Fruit fly (Drosophila melanogaster) whole organism, prepupa: ENCODE results near the gene CG6420.

Experiments
- CG34406 ChIP-seq: fragments of 200-800 bp; sonication (Bioruptor generic); optimal IDR thresholded peaks from 3 replicates; lab custom pipeline; 2016; ENCODE audit warnings: missing biosample characterization, missing genetic modification characterization
- CG6792 ChIP-seq: fragments of 200-800 bp; sonication (Bioruptor generic); optimal IDR thresholded peaks from 3 replicates; lab custom pipeline; 2016; ENCODE audit warnings: missing biosample characterization, missing genetic modification characterization
- Eip78C ChIP-seq: fragments of 200-800 bp; sonication (Bioruptor generic); peaks from one replicate; lab custom pipeline; 2016; ENCODE audit warnings: missing biosample characterization, missing genetic modification characterization
- Sox102F ChIP-seq: fragments of 200-800 bp; sonication (Bioruptor generic); optimal IDR thresholded peaks from 2 replicates; lab custom pipeline; 2016; ENCODE audit warnings: missing biosample characterization, mild to moderate bottlenecking, missing genetic modification characterization
- cyc ChIP-seq: fragments of 200-800 bp; sonication (Bioruptor generic); optimal IDR thresholded peaks from 3 replicates; lab custom pipeline; 2016; ENCODE audit warnings: missing biosample characterization, missing genetic modification characterization
- fd85E ChIP-seq: fragments of 200-800 bp; sonication (Bioruptor generic); optimal IDR thresholded peaks from 3 replicates; lab custom pipeline; 2016; ENCODE audit warnings: missing biosample characterization, missing genetic modification characterization
- fkh ChIP-seq: fragments of 200-800 bp; sonication (Bioruptor generic); optimal IDR thresholded peaks from 3 replicates; lab custom pipeline; 2017; ENCODE audit warnings: missing biosample characterization, mild to moderate bottlenecking, missing genetic modification characterization, moderate library complexity
- net ChIP-seq: fragments of 200-800 bp; sonication (Bioruptor generic); optimal IDR thresholded peaks from 3 replicates; lab custom pipeline; 2016; ENCODE audit warnings: missing biosample characterization, missing genetic modification characterization
- topi ChIP-seq: fragments of 200-800 bp; sonication (Bioruptor generic); optimal IDR thresholded peaks from 3 replicates; lab custom pipeline; 2016; ENCODE audit warnings: missing biosample characterization, missing genetic modification characterization

dm6 chr3R:26693490-26693889 is 31.5 kb downstream of the CG6420 start, which contains the start of gene TwdlQ:
- TF ChIP-seq cyc (no peak), fd85E (GFP tag; lab: Kevin White, UChicago) (no peak), CG6792 (GFP tag; lab: Kevin White, UChicago) (no peak), Eip78C (GFP tag; lab: Kevin White, UChicago) (no peak), Sox102F (GFP tag; lab: Kevin White, UChicago) (no peak), topi (no peak), CG34406 (GFP tag; lab: Kevin White, UChicago) (no peak), fkh (no peak), net (GFP tag; lab: Kevin White, UChicago) (no peak)
